Fruit fly (Drosophila melanogaster) whole organism, embryonic: ENCODE data around the gene CG4820.

Experiments used
- B-H2 ChIP-seq: fragments of 200-800 bp; sonication (Bioruptor generic); optimal IDR thresholded peaks from 2 replicates; lab custom pipeline; 2018; ENCODE audit warnings: missing biosample characterization, mild to moderate bottlenecking, missing genetic modification characterization
- Bgb ChIP-seq: fragments of 200-800 bp; sonication (Bioruptor generic); IDR thresholded peaks from 2 replicates; pipeline ENCODE4 v1.3.6; 2022; ENCODE audit warnings: missing biosample characterization, missing genetic modification characterization; ENCODE audit not compliant: partially characterized antibody
- CG13287 ChIP-seq: fragments of 200-800 bp; sonication (Bioruptor generic); IDR thresholded peaks from 2 replicates; pipeline ENCODE4 v1.3.6; 2022; ENCODE audit warnings: missing biosample characterization, missing genetic modification characterization; ENCODE audit not compliant: partially characterized antibody
- CG15479 ChIP-seq: fragments of 200-800 bp; sonication (Bioruptor generic); optimal IDR thresholded peaks from 3 replicates; lab custom pipeline; 2019; ENCODE audit warnings: missing biosample characterization, mild to moderate bottlenecking, missing genetic modification characterization, moderate library complexity
- CG15514 ChIP-seq: fragments of 200-800 bp; sonication (Bioruptor generic); optimal IDR thresholded peaks from 3 replicates; lab custom pipeline; 2017; ENCODE audit warnings: missing biosample characterization, missing genetic modification characterization, mild to moderate bottlenecking, moderate library complexity, missing genetic modification reagents
- CG15601 ChIP-seq: fragments of 200-800 bp; sonication (Bioruptor generic); optimal IDR thresholded peaks from 3 replicates; lab custom pipeline; 2019; ENCODE audit warnings: missing biosample characterization, mild to moderate bottlenecking, missing genetic modification characterization, moderate library complexity
- CG18011 ChIP-seq: fragments of 200-800 bp; sonication (Bioruptor generic); optimal IDR thresholded peaks from 2 replicates; lab custom pipeline; 2017; ENCODE audit warnings: missing biosample characterization, missing genetic modification characterization, mild to moderate bottlenecking, moderate library complexity, missing genotype
- CG18619 ChIP-seq: fragments of 200-800 bp; sonication (Bioruptor generic); optimal IDR thresholded peaks from 3 replicates; lab custom pipeline; 2017; ENCODE audit warnings: missing biosample characterization, mild to moderate bottlenecking, missing genetic modification characterization
- CG30403 ChIP-seq: fragments of 200-800 bp; sonication (Bioruptor generic); optimal IDR thresholded peaks from 3 replicates; lab custom pipeline; 2016; ENCODE audit warnings: missing biosample characterization, missing genetic modification characterization
- CG3065 ChIP-seq: fragments of 200-800 bp; sonication (Bioruptor generic); optimal IDR thresholded peaks from 2 replicates; lab custom pipeline; 2016; ENCODE audit warnings: missing biosample characterization, missing genetic modification characterization
- CG34376 ChIP-seq: fragments of 200-800 bp; sonication (Bioruptor generic); optimal IDR thresholded peaks from 2 replicates; lab custom pipeline; 2018; ENCODE audit warnings: missing biosample characterization, mild to moderate bottlenecking, missing genetic modification characterization
- CG43689 ChIP-seq: fragments of 200-800 bp; sonication (Bioruptor generic); IDR thresholded peaks from 2 replicates; pipeline ENCODE4 v1.3.6; 2022; ENCODE audit warnings: missing biosample characterization, missing genetic modification characterization
- CG4730 ChIP-seq: fragments of 200-800 bp; sonication (Bioruptor generic); IDR thresholded peaks from 2 replicates; pipeline ENCODE4 v1.3.6; 2022; ENCODE audit warnings: missing biosample characterization, missing genetic modification characterization
- CG4820 ChIP-seq: fragments of 200-800 bp; sonication (Bioruptor generic); optimal IDR thresholded peaks from 3 replicates; lab custom pipeline; 2016; ENCODE audit warnings: missing biosample characterization, missing genetic modification characterization
- CG7987 ChIP-seq: fragments of 200-800 bp; sonication (Bioruptor generic); optimal IDR thresholded peaks from 2 replicates; lab custom pipeline; 2018; ENCODE audit warnings: missing biosample characterization, mild to moderate bottlenecking, missing genetic modification characterization, moderate library complexity
- CG8944 ChIP-seq: fragments of 200-800 bp; sonication (Bioruptor generic); optimal IDR thresholded peaks from 3 replicates; lab custom pipeline; 2016; ENCODE audit warnings: missing biosample characterization, missing genetic modification characterization
- CG9609 ChIP-seq: fragments of 200-800 bp; sonication (Bioruptor generic); optimal IDR thresholded peaks from 3 replicates; lab custom pipeline; 2016; ENCODE audit warnings: missing biosample characterization, missing genetic modification characterization
- Dek ChIP-seq: fragments of 200-800 bp; sonication (Bioruptor generic); optimal IDR thresholded peaks from 3 replicates; lab custom pipeline; 2019; ENCODE audit warnings: missing biosample characterization, mild to moderate bottlenecking, missing genetic modification characterization, moderate library complexity
- Dll ChIP-seq: fragments of 200-800 bp; sonication (Bioruptor generic); IDR thresholded peaks from 4 replicates; pipeline ENCODE4 v1.3.6; 2022; ENCODE audit warnings: missing biosample characterization, missing genetic modification characterization; ENCODE audit not compliant: partially characterized antibody
- Dp ChIP-seq: fragments of 200-800 bp; sonication (Bioruptor generic); optimal IDR thresholded peaks from 2 replicates; lab custom pipeline; 2018; ENCODE audit warnings: missing biosample characterization, mild to moderate bottlenecking, missing genetic modification characterization, moderate library complexity
- E2f1 ChIP-seq: fragments of 200-800 bp; sonication (Bioruptor generic); IDR thresholded peaks from 2 replicates; pipeline ENCODE4 v1.3.6; 2022; ENCODE audit warnings: missing biosample characterization, missing genetic modification characterization
- E2f2 ChIP-seq: fragments of 200-800 bp; sonication (Bioruptor generic); IDR thresholded peaks from 2 replicates; pipeline ENCODE4 v1.3.6; 2022; ENCODE audit warnings: missing biosample characterization, missing genetic modification characterization
- HLH4C ChIP-seq: fragments of 200-800 bp; sonication (Bioruptor generic); IDR thresholded peaks from 3 replicates; pipeline ENCODE4 v1.3.6; 2022; ENCODE audit warnings: missing biosample characterization, missing genetic modification characterization; ENCODE audit not compliant: partially characterized antibody
- Hr51 ChIP-seq, 2 experiments: fragments of 200-800 bp; sonication (Bioruptor generic); optimal IDR thresholded peaks; 2 replicates in 1 of 2; 3 replicates in 1 of 2; lab custom pipeline; 2016 to 2018; ENCODE audit warnings: missing biosample characterization in 2 of 2, missing genetic modification characterization in 2 of 2, mild to moderate bottlenecking in 1 of 2, moderate library complexity in 1 of 2
- Kr ChIP-seq: fragments of 200-800 bp; sonication (Bioruptor generic); optimal IDR thresholded peaks from 2 replicates; lab custom pipeline; 2017; ENCODE audit warnings: missing biosample characterization, mild to moderate bottlenecking, missing genetic modification characterization
- MESR4 ChIP-seq: fragments of 200-800 bp; sonication (Bioruptor generic); optimal IDR thresholded peaks from 2 replicates; lab custom pipeline; 2018; ENCODE audit warnings: missing biosample characterization, mild to moderate bottlenecking, missing genetic modification characterization, moderate library complexity
- Neu2 ChIP-seq: fragments of 200-800 bp; sonication (Bioruptor generic); optimal IDR thresholded peaks from 3 replicates; lab custom pipeline; 2016; ENCODE audit warnings: missing biosample characterization, missing genetic modification characterization, borderline replicate concordance
- Ravus ChIP-seq: fragments of 200-800 bp; sonication (Bioruptor generic); IDR thresholded peaks from 2 replicates; pipeline ENCODE4 v1.3.6; 2022; ENCODE audit warnings: missing biosample characterization, missing genetic modification characterization
- Tbp ChIP-seq: fragments of >200 bp; optimal IDR thresholded peaks from 2 replicates; lab custom pipeline; 2018; ENCODE audit warnings: missing biosample characterization, missing genetic modification characterization
- ap ChIP-seq: fragments of 200-800 bp; sonication (Bioruptor generic); IDR thresholded peaks from 2 replicates; pipeline ENCODE4 v1.3.6; 2022; ENCODE audit warnings: missing biosample characterization, missing genetic modification characterization
- cas ChIP-seq: fragments of 200-800 bp; sonication (Bioruptor generic); IDR thresholded peaks from 2 replicates; pipeline ENCODE4 v1.3.6; 2022; ENCODE audit warnings: missing biosample characterization, missing genetic modification characterization
- crp ChIP-seq, 2 experiments: fragments of 200-800 bp; sonication (Bioruptor generic); optimal IDR thresholded peaks; 2 replicates in 1 of 2; 3 replicates in 1 of 2; lab custom pipeline; 2017; ENCODE audit warnings: missing biosample characterization in 2 of 2, missing genetic modification characterization in 2 of 2, mild to moderate bottlenecking in 1 of 2, moderate library complexity in 1 of 2
- dmrt99B ChIP-seq: fragments of 200-800 bp; sonication (Bioruptor generic); optimal IDR thresholded peaks from 2 replicates; lab custom pipeline; 2018; ENCODE audit warnings: missing biosample characterization, mild to moderate bottlenecking, missing genetic modification characterization, moderate library complexity
- esg ChIP-seq: fragments of 200-800 bp; sonication (Bioruptor generic); conservative IDR thresholded peaks from 2 replicates; pipeline ENCODE4 v1.3.6; 2022; ENCODE audit warnings: missing biosample characterization, missing genetic modification characterization
- hb ChIP-seq: fragments of 200-800 bp; sonication (Bioruptor generic); IDR thresholded peaks from 3 replicates; pipeline ENCODE4 v1.3.6; 2022; ENCODE audit warnings: missing biosample characterization, missing genetic modification characterization; ENCODE audit not compliant: partially characterized antibody
- inv ChIP-seq: fragments of 200-800 bp; sonication (Bioruptor generic); IDR thresholded peaks from 2 replicates; pipeline ENCODE4 v1.3.6; 2022; ENCODE audit warnings: missing biosample characterization, missing genetic modification characterization; ENCODE audit not compliant: partially characterized antibody
- lmd ChIP-seq: fragments of 200-800 bp; sonication (Bioruptor generic); IDR thresholded peaks from 2 replicates; pipeline ENCODE4 v1.3.6; 2022; ENCODE audit warnings: missing biosample characterization, missing genetic modification characterization
- lov ChIP-seq, 2 experiments: fragments of 200-800 bp in 1 of 2; fragments of >200 bp in 1 of 2; sonication (Bioruptor generic) in 1 of 2; IDR thresholded peaks in 1 of 2; optimal IDR thresholded peaks in 1 of 2; 2 replicates in 1 of 2; 3 replicates in 1 of 2; pipeline versions ENCODE4 v1.3.6 to Lab custom; 2017 to 2022; ENCODE audit warnings: missing biosample characterization in 1 of 2, missing genetic modification characterization in 1 of 2
- mirr ChIP-seq: fragments of 200-800 bp; sonication (Bioruptor generic); optimal IDR thresholded peaks from 3 replicates; lab custom pipeline; 2018; ENCODE audit warnings: missing biosample characterization, mild to moderate bottlenecking, missing genetic modification characterization
- otp ChIP-seq: fragments of 200-800 bp; sonication (Bioruptor generic); IDR thresholded peaks from 3 replicates; pipeline ENCODE4, ENCODE4 v1.3.6; 2022; ENCODE audit warnings: missing biosample characterization, missing genetic modification characterization
- pan ChIP-seq, 4 experiments: fragments of >200 bp in 3 of 4; fragments of 200-800 bp in 1 of 4; sonication (Bioruptor generic) in 1 of 4; optimal IDR thresholded peaks in 3 of 4; IDR thresholded peaks in 1 of 4; 2 replicates each; pipeline versions ENCODE4 v1.3.6 to Lab custom; 2017 to 2022; ENCODE audit warnings: missing biosample characterization in 2 of 4, missing genetic modification characterization in 2 of 4, mixed read lengths in 1 of 4
- pzg ChIP-seq: fragments of 200-800 bp; sonication (Bioruptor generic); optimal IDR thresholded peaks from 3 replicates; lab custom pipeline; 2018; ENCODE audit warnings: missing biosample characterization, mild to moderate bottlenecking, missing genetic modification characterization, moderate library complexity
- row ChIP-seq: fragments of 200-800 bp; sonication (Bioruptor generic); IDR thresholded peaks from 3 replicates; pipeline ENCODE4 v1.3.6; 2022; ENCODE audit warnings: missing biosample characterization, missing genetic modification characterization
- sens ChIP-seq: fragments of 200-800 bp; sonication (Bioruptor generic); peaks from one replicate; lab custom pipeline; 2016; ENCODE audit warnings: missing biosample characterization, missing genetic modification characterization
- sens-2 ChIP-seq: fragments of 200-800 bp; sonication (Bioruptor generic); IDR thresholded peaks from 2 replicates; pipeline ENCODE4 v1.3.6; 2022; ENCODE audit warnings: missing biosample characterization, missing genetic modification characterization
- sim ChIP-seq: fragments of 200-800 bp; sonication (Bioruptor generic); IDR thresholded peaks from 2 replicates; pipeline ENCODE4 v1.3.6; 2022; ENCODE audit warnings: missing biosample characterization, missing genetic modification characterization
- tio ChIP-seq: fragments of 200-800 bp; sonication (Bioruptor generic); optimal IDR thresholded peaks from 2 replicates; lab custom pipeline; 2017; ENCODE audit warnings: missing biosample characterization, missing genetic modification characterization, inconsistent platforms
- trem ChIP-seq: fragments of 200-800 bp; optimal IDR thresholded peaks from 3 replicates; lab custom pipeline; 2019; ENCODE audit warnings: missing biosample characterization, mild to moderate bottlenecking, missing genetic modification characterization, moderate library complexity
- wor ChIP-seq: fragments of 200-800 bp; sonication (Bioruptor generic); IDR thresholded peaks from 2 replicates; pipeline ENCODE4 v1.3.6; 2022; ENCODE audit warnings: missing biosample characterization, missing genetic modification characterization

Gene CG4820

DNA sequence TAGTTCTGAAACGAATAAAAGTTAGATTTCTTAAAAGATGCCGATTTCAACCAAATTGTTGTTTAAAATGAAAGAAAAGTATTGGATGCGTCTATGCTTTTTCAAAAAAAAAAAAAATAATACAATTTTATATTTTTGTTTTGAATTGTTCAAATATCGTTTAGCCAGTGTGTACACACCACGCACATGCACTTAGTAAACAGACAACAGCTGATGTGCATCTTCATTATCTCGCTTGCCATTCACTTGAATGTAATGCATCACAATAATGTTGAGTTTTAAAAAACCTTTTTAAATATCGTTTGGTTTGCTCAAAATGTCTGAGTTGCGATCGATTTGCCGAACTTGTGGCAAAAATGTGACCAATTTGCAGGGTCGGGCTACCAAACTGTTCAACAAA lies 19.7 kb downstream of the CG4820 start, which contains the start of gene CG31441 (continued):
- no peak for TF ChIP-seq CG18011 (GFP tag; lab: Kevin White, UChicago)
- peak; percentile 81 for TF ChIP-seq E2f2
- no peak for TF ChIP-seq Neu2 (GFP tag; lab: Kevin White, UChicago)
- no peak for TF ChIP-seq pan (optimal IDR thresholded peaks at IDR 0.05; lab: Kevin White, UChicago)
- TF ChIP-seq pan (GFP tag; optimal IDR thresholded peaks at IDR 0.05 in 1 of 2, IDR thresholded peaks at IDR 0.05 in 1 of 2) = no peak
- TF ChIP-seq CG4730 = no peak
- TF ChIP-seq MESR4 = peak; percentile 18
- no peak for TF ChIP-seq Hr51 (GFP tag; optimal IDR thresholded peaks at IDR 0.05; lab: Kevin White, UChicago)
- no peak for TF ChIP-seq CG8944 (GFP tag; lab: Kevin White, UChicago)
- no peak for TF ChIP-seq wor (GFP tag; lab: Robert Waterston, UW)
- peak; percentile 83 for TF ChIP-seq sens (GFP tag; lab: Kevin White, UChicago)
- TF ChIP-seq lov (optimal IDR thresholded peaks at IDR 0.05; lab: Kevin White, UChicago) = no peak
- no peak for TF ChIP-seq lov (GFP tag; IDR thresholded peaks at IDR 0.05; lab: Robert Waterston, UW)
- no peak for TF ChIP-seq lmd (GFP tag; lab: Robert Waterston, UW)
- 0 out of 3 replicates have a peak, but pooled peaks have one; percentile 12 for TF ChIP-seq row
- TF ChIP-seq CG18619 (GFP tag; lab: Kevin White, UChicago) = no peak
- TF ChIP-seq sim (GFP tag; lab: Robert Waterston, UW) = no peak
- TF ChIP-seq cas (GFP tag; lab: Robert Waterston, UW) = no peak
- no peak for TF ChIP-seq sens-2 (GFP tag; lab: Robert Waterston, UW)
- TF ChIP-seq B-H2 = peak; percentile 26
- TF ChIP-seq CG43689 (GFP tag; lab: Robert Waterston, UW) = no peak
- TF ChIP-seq CG34376 = no peak
- TF ChIP-seq CG30403 (GFP tag; lab: Kevin White, UChicago) = no peak
- TF ChIP-seq Dp (GFP tag; lab: Kevin White, UChicago) = peak; percentile 69
- TF ChIP-seq ap = no peak
- TF ChIP-seq hb (GFP tag; lab: Robert Waterston, UW) = no peak
- TF ChIP-seq Tbp (GFP tag; lab: Kevin White, UChicago) = no peak
- TF ChIP-seq CG3065 (GFP tag; lab: Kevin White, UChicago) = no peak
- no peak for TF ChIP-seq tio (GFP tag; lab: Kevin White, UChicago)
- no peak for TF ChIP-seq CG15514 (GFP tag; lab: Kevin White, UChicago)
- no peak for TF ChIP-seq esg (GFP tag; lab: Robert Waterston, UW)
- no peak for TF ChIP-seq mirr (GFP tag; lab: Kevin White, UChicago)
- peak; percentile 49 for TF ChIP-seq pzg (GFP tag; lab: Kevin White, UChicago)
- no peak for TF ChIP-seq Kr
- TF ChIP-seq Bgb (GFP tag; lab: Robert Waterston, UW) = 0 out of 2 replicates have a peak, but pooled peaks have one; percentile 24
- TF ChIP-seq Ravus (GFP tag; lab: Robert Waterston, UW) = no peak
- TF ChIP-seq CG13287 (GFP tag; lab: Robert Waterston, UW) = peak; percentile 64; the same call in 1 of the 2 replicates
- no peak for TF ChIP-seq CG4820 (GFP tag; lab: Kevin White, UChicago)
- no peak for TF ChIP-seq CG15479
- no peak for TF ChIP-seq dmrt99B (tag; lab: Kevin White, UChicago)
- no peak for TF ChIP-seq Dek (tag; lab: Kevin White, UChicago)
- TF ChIP-seq inv (GFP tag; lab: Robert Waterston, UW) = no peak
- TF ChIP-seq E2f1 (GFP tag; lab: Robert Waterston, UW) = no peak
- peak; percentile 66; the same call in 2 of the 4 replicates for TF ChIP-seq Dll (GFP tag; lab: Robert Waterston, UW)
- TF ChIP-seq CG15601 = no peak
- TF ChIP-seq HLH4C (GFP tag; lab: Robert Waterston, UW) = no peak; the same call in 2 of the 3 replicates
- TF ChIP-seq crp (GFP tag; optimal IDR thresholded peaks at IDR 0.05; lab: Kevin White, UChicago) = peak; percentile 58 to 92
- TF ChIP-seq CG9609 (GFP tag; lab: Kevin White, UChicago) = no peak
- TF ChIP-seq trem (tag; lab: Kevin White, UChicago) = peak; percentile 20
- no peak for TF ChIP-seq otp
- TF ChIP-seq CG7987 = no peak
